Worm (Caenorhabditis elegans) whole organism, L2 larva: Measurements from ENCODE around the gene EGAP2.2.

Source experiments
- F13H6.1 ChIP-seq: sonication (generic microtip); optimal IDR thresholded peaks from 2 replicates; lab custom pipeline; 2016; ENCODE audit warnings: missing genetic modification characterization, missing compliant biosample characterization
- R02D3.7 ChIP-seq: fragments of 150-350 bp; optimal IDR thresholded peaks from 2 replicates; lab custom pipeline; 2014; ENCODE audit warnings: missing biosample characterization, missing genetic modification characterization
- ZK546.5 ChIP-seq: sonication (generic microtip); optimal IDR thresholded peaks from 2 replicates; lab custom pipeline; 2017; ENCODE audit warnings: missing biosample characterization, missing genetic modification characterization
- aly-2 ChIP-seq: fragments of 150-350 bp; optimal IDR thresholded peaks from 2 replicates; lab custom pipeline; 2014; ENCODE audit warnings: missing biosample characterization, missing genetic modification characterization
- ama-1 ChIP-seq: fragments of 150-350 bp; optimal IDR thresholded peaks from 2 replicates; lab custom pipeline; 2018; ENCODE audit warnings: inconsistent platforms
- ceh-16 ChIP-seq: fragments of 150-350 bp; optimal IDR thresholded peaks from 2 replicates; lab custom pipeline; 2014; ENCODE audit warnings: missing biosample characterization, missing genetic modification characterization
- ceh-82 ChIP-seq: fragments of 150-350 bp; optimal IDR thresholded peaks from 2 replicates; lab custom pipeline; 2014; ENCODE audit warnings: missing biosample characterization, missing genetic modification characterization
- crh-2 ChIP-seq: sonication (generic microtip); optimal IDR thresholded peaks from 2 replicates; lab custom pipeline; 2017; ENCODE audit warnings: missing biosample characterization, missing genetic modification characterization
- dmd-4 ChIP-seq: sonication (generic microtip); optimal IDR thresholded peaks from 2 replicates; lab custom pipeline; 2017; ENCODE audit warnings: missing biosample characterization, missing genetic modification characterization
- egl-27 ChIP-seq: sonication (generic microtip); optimal IDR thresholded peaks from 3 replicates; lab custom pipeline; 2017; ENCODE audit warnings: missing biosample characterization, missing genetic modification reagents, missing genetic modification characterization
- elt-1 ChIP-seq: fragments of 150-350 bp; optimal IDR thresholded peaks from 2 replicates; lab custom pipeline; 2014; ENCODE audit warnings: missing biosample characterization, missing genetic modification characterization
- fos-1 ChIP-seq: fragments of 150-350 bp; optimal IDR thresholded peaks from 2 replicates; lab custom pipeline; 2014; ENCODE audit warnings: missing biosample characterization, missing genetic modification characterization
- gmeb-1 ChIP-seq: fragments of 150-350 bp; optimal IDR thresholded peaks from 2 replicates; lab custom pipeline; 2014; ENCODE audit warnings: missing biosample characterization, missing genetic modification characterization
- lin-11 ChIP-seq: fragments of 150-350 bp; sonication (generic microtip); optimal IDR thresholded peaks from 2 replicates; lab custom pipeline; 2014; ENCODE audit warnings: missing biosample characterization, missing genetic modification characterization, inconsistent platforms, mixed read lengths
- lin-39 ChIP-seq: fragments of 150-350 bp; optimal IDR thresholded peaks from 2 replicates; lab custom pipeline; 2014; ENCODE audit warnings: missing biosample characterization, missing genetic modification reagents, missing genetic modification characterization
- lsy-2 ChIP-seq, 2 experiments: fragments of 150-350 bp in 1 of 2; sonication (generic microtip) in 1 of 2; optimal IDR thresholded peaks; 2 replicates each; lab custom pipeline; 2014 to 2017; ENCODE audit warnings: missing biosample characterization in 2 of 2, missing genetic modification characterization in 2 of 2
- mab-5 ChIP-seq: fragments of 150-350 bp; optimal IDR thresholded peaks from 2 replicates; lab custom pipeline; 2014; ENCODE audit warnings: missing biosample characterization, missing genetic modification characterization
- nhr-10 ChIP-seq: sonication (generic microtip); optimal IDR thresholded peaks from 2 replicates; lab custom pipeline; 2017; ENCODE audit warnings: missing biosample characterization, missing genetic modification characterization
- nhr-11 ChIP-seq: fragments of 150-350 bp; optimal IDR thresholded peaks from 2 replicates; lab custom pipeline; 2014; ENCODE audit warnings: missing biosample characterization, missing genetic modification characterization
- nhr-12 ChIP-seq: fragments of 150-350 bp; optimal IDR thresholded peaks from 2 replicates; lab custom pipeline; 2014; ENCODE audit warnings: missing biosample characterization, missing genetic modification characterization
- nhr-129 ChIP-seq: fragments of 150-350 bp; optimal IDR thresholded peaks from 2 replicates; lab custom pipeline; 2014; ENCODE audit warnings: missing biosample characterization, missing genetic modification characterization
- nhr-21 ChIP-seq: fragments of 150-350 bp; optimal IDR thresholded peaks from 2 replicates; lab custom pipeline; 2014; ENCODE audit warnings: missing biosample characterization, missing genetic modification characterization
- nhr-23 ChIP-seq: fragments of 150-350 bp; optimal IDR thresholded peaks from 2 replicates; lab custom pipeline; 2014; ENCODE audit warnings: missing biosample characterization, missing genetic modification reagents, missing genetic modification characterization
- nhr-237 ChIP-seq: fragments of 150-350 bp; optimal IDR thresholded peaks from 2 replicates; lab custom pipeline; 2014; ENCODE audit warnings: missing biosample characterization, missing genetic modification characterization
- nhr-25 ChIP-seq: fragments of 150-350 bp; sonication (generic microtip); optimal IDR thresholded peaks from 3 replicates; lab custom pipeline; 2014; ENCODE audit warnings: missing biosample characterization, missing genetic modification characterization
- nhr-6 ChIP-seq: fragments of 150-350 bp; optimal IDR thresholded peaks from 2 replicates; lab custom pipeline; 2014; ENCODE audit warnings: missing biosample characterization, missing genetic modification characterization
- nhr-77 ChIP-seq: fragments of 150-350 bp; optimal IDR thresholded peaks from 2 replicates; lab custom pipeline; 2014; ENCODE audit warnings: missing biosample characterization, missing genetic modification characterization
- skn-1 ChIP-seq: sonication (generic microtip); optimal IDR thresholded peaks from 2 replicates; lab custom pipeline; 2017; ENCODE audit warnings: missing biosample characterization, missing genetic modification characterization
- sma-3 ChIP-seq: sonication (generic microtip); optimal IDR thresholded peaks from 2 replicates; lab custom pipeline; 2016; ENCODE audit warnings: missing genetic modification reagents, missing genetic modification characterization, missing compliant biosample characterization
- sma-9 ChIP-seq, 2 experiments: fragments of 150-350 bp in 1 of 2; sonication (generic microtip) in 1 of 2; optimal IDR thresholded peaks; 2 replicates each; lab custom pipeline; 2014 to 2016; ENCODE audit warnings: missing genetic modification characterization in 2 of 2, mild to moderate bottlenecking in 1 of 2, missing biosample characterization in 1 of 2, missing compliant biosample characterization in 1 of 2, missing genetic modification reagents in 1 of 2, moderate library complexity in 1 of 2
- unc-39 ChIP-seq: fragments of 150-350 bp; optimal IDR thresholded peaks from 2 replicates; lab custom pipeline; 2014; ENCODE audit warnings: missing biosample characterization, missing genetic modification characterization
- unc-55 ChIP-seq: fragments of 150-350 bp; sonication (generic microtip); optimal IDR thresholded peaks from 3 replicates; lab custom pipeline; 2014; ENCODE audit warnings: missing biosample characterization, missing genetic modification reagents, missing genetic modification characterization
- unc-62 ChIP-seq: fragments of 150-350 bp; optimal IDR thresholded peaks from 2 replicates; lab custom pipeline; 2014; ENCODE audit warnings: missing biosample characterization, missing genetic modification reagents, missing genetic modification characterization
- ztf-11 ChIP-seq: sonication (generic microtip); optimal IDR thresholded peaks from 2 replicates; lab custom pipeline; 2017; ENCODE audit warnings: missing biosample characterization, missing genetic modification characterization
- ztf-4 ChIP-seq: fragments of 150-350 bp; optimal IDR thresholded peaks from 2 replicates; lab custom pipeline; 2014; ENCODE audit warnings: missing biosample characterization, missing genetic modification characterization

Gene EGAP2.2

ce11 chrII:5183207-5183606, 46.5 kb upstream of the EGAP2.2 start:
- TF ChIP-seq nhr-129, result no peak
- TF ChIP-seq unc-62 (GFP tag; lab: Kevin White, UChicago), result no peak
- peak; percentile 40 for TF ChIP-seq nhr-25 (tag; lab: Kevin White, UChicago)
- peak in 1 of 2 experiments; percentile 38 for TF ChIP-seq lsy-2 (tag; optimal IDR thresholded peaks at IDR 0.05; lab: Kevin White, UChicago)
- TF ChIP-seq nhr-77 (tag; lab: Kevin White, UChicago), result no peak
- no peak for TF ChIP-seq ama-1
- TF ChIP-seq nhr-6, result no peak
- TF ChIP-seq crh-2 (tag; lab: Kevin White, UChicago), result no peak
- TF ChIP-seq ceh-82 (tag; lab: Kevin White, UChicago), result no peak
- TF ChIP-seq nhr-21, result no peak
- TF ChIP-seq gmeb-1 (tag; lab: Kevin White, UChicago), result no peak
- TF ChIP-seq aly-2, result no peak

ce11 chrII:5184661-5185545, 44.8 kb upstream of the EGAP2.2 start:
- TF ChIP-seq nhr-77 (tag; lab: Kevin White, UChicago) (no peak), ceh-16 (no peak), fos-1 (peak; percentile 68), unc-62 (GFP tag; lab: Kevin White, UChicago) (no peak), ztf-4 (no peak), nhr-129 (no peak), nhr-6 (no peak), nhr-237 (no peak), unc-55 (no peak), ztf-11 (tag; lab: Kevin White, UChicago) (no peak), sma-9 (GFP tag; optimal IDR thresholded peaks at IDR 0.05; lab: Kevin White, UChicago) (peak; percentile 51), sma-9 (tag; optimal IDR thresholded peaks at IDR 0.05; lab: Kevin White, UChicago) (no peak), F13H6.1 (peak; percentile 2), gmeb-1 (tag; lab: Kevin White, UChicago) (no peak), lin-11 (tag; lab: Kevin White, UChicago) (no peak), nhr-25 (tag; lab: Kevin White, UChicago) (no peak)

- no peak for TF ChIP-seq unc-55
- TF ChIP-seq fos-1, result peak; percentile 59
- no peak for TF ChIP-seq lin-11 (tag; lab: Kevin White, UChicago)
- TF ChIP-seq aly-2, result no peak
- peak; percentile 15 for TF ChIP-seq egl-27 (tag; lab: Kevin White, UChicago)
- no peak for TF ChIP-seq unc-39
- TF ChIP-seq nhr-23 (tag; lab: Kevin White, UChicago), result no peak
- no peak for TF ChIP-seq nhr-12 (tag; lab: Kevin White, UChicago)
- no peak for TF ChIP-seq sma-3 (GFP tag; lab: Kevin White, UChicago)
- no peak for TF ChIP-seq nhr-10 (tag; lab: Kevin White, UChicago)
- TF ChIP-seq mab-5 (tag; lab: Kevin White, UChicago), result no peak
- TF ChIP-seq R02D3.7 (tag; lab: Kevin White, UChicago), result no peak
- no peak for TF ChIP-seq unc-62 (GFP tag; lab: Kevin White, UChicago)
- no peak for TF ChIP-seq nhr-21
- TF ChIP-seq dmd-4 (tag; lab: Kevin White, UChicago), result no peak
- peak; percentile 25 for TF ChIP-seq F13H6.1
- TF ChIP-seq ZK546.5 (tag; lab: Kevin White, UChicago), result no peak
- no peak for TF ChIP-seq lin-39 (tag; lab: Kevin White, UChicago)
- no peak for TF ChIP-seq nhr-129
- TF ChIP-seq nhr-11 (tag; lab: Kevin White, UChicago), result no peak
- no peak for TF ChIP-seq ceh-16
- TF ChIP-seq skn-1 (tag; lab: Kevin White, UChicago), result no peak
- TF ChIP-seq sma-9 (GFP tag; optimal IDR thresholded peaks at IDR 0.05; lab: Kevin White, UChicago), result peak; percentile 14
- no peak for TF ChIP-seq sma-9 (tag; optimal IDR thresholded peaks at IDR 0.05; lab: Kevin White, UChicago)
- no peak for TF ChIP-seq ceh-82 (tag; lab: Kevin White, UChicago)
- TF ChIP-seq nhr-25 (tag; lab: Kevin White, UChicago), result no peak
- TF ChIP-seq, all 48 proteins: peak for 4
Measured at ce11 chrII:5185955-5186539, 43.6 kb upstream of the EGAP2.2 start.

- TF ChIP-seq fos-1 (peak; percentile 63), sma-9 (GFP tag; optimal IDR thresholded peaks at IDR 0.05; lab: Kevin White, UChicago) (peak; percentile 29), sma-9 (tag; optimal IDR thresholded peaks at IDR 0.05; lab: Kevin White, UChicago) (no peak), elt-1 (tag; lab: Kevin White, UChicago) (no peak)
- TF ChIP-seq, all 48 proteins: peak for 2
Measured at ce11 chrII:5186870-5187269, 42.8 kb upstream of the EGAP2.2 start.
